Worm (Caenorhabditis elegans) whole organism, midembryonic: ENCODE measurements around the gene F49C5.5.
"Not testable (repeated sequence)": the region's sequence is repeated elsewhere in the genome, so short reads cannot be mapped to it uniquely, and the experiment has no call there.

Experiments
- T22C8.4 ChIP-seq: fragments of 200-800 bp; sonication (Bioruptor generic); IDR thresholded peaks from 2 replicates; pipeline ENCODE4 v1.3.6; 2022; ENCODE audit warnings: missing genetic modification characterization, missing compliant biosample characterization
- cog-1 ChIP-seq: sonication (generic microtip); optimal IDR thresholded peaks from 2 replicates; lab custom pipeline; 2016; ENCODE audit warnings: missing genetic modification characterization, missing compliant biosample characterization
- flt-1 ChIP-seq: fragments of 200-800 bp; sonication (Bioruptor generic); IDR thresholded peaks from 2 replicates; pipeline ENCODE4 v1.3.6; 2022; ENCODE audit warnings: missing genetic modification characterization, missing compliant biosample characterization
- klf-2 ChIP-seq: fragments of 200-800 bp; sonication (Bioruptor generic); conservative IDR thresholded peaks from 2 replicates; pipeline ENCODE4 v1.3.6; 2022; ENCODE audit warnings: missing genetic modification reagents, missing genetic modification characterization, missing compliant biosample characterization
- med-1 ChIP-seq: sonication (generic microtip); optimal IDR thresholded peaks from 2 replicates; lab custom pipeline; 2017; ENCODE audit warnings: missing genetic modification characterization, mild to moderate bottlenecking, missing compliant biosample characterization, antibody characterized with exemption, missing genetic modification reagents; ENCODE audit not compliant: insufficient read depth
- ref-1 ChIP-seq: fragments of 200-800 bp; sonication (Bioruptor generic); conservative IDR thresholded peaks from 2 replicates; pipeline ENCODE4 v1.3.6; 2022; ENCODE audit warnings: missing genetic modification reagents, missing genetic modification characterization, missing compliant biosample characterization
- tab-1 ChIP-seq: fragments of 200-800 bp; sonication (Bioruptor generic); IDR thresholded peaks from 2 replicates; pipeline ENCODE4 v1.3.6; 2022; ENCODE audit warnings: missing genetic modification characterization, missing compliant biosample characterization
- ztf-23 ChIP-seq: fragments of 200-800 bp; sonication (Bioruptor generic); IDR thresholded peaks from 2 replicates; pipeline ENCODE4 v1.3.6; 2022; ENCODE audit warnings: missing genetic modification reagents, missing genetic modification characterization, missing compliant biosample characterization
- ztf-29 ChIP-seq: fragments of 200-800 bp; sonication (Bioruptor generic); IDR thresholded peaks from 2 replicates; pipeline ENCODE4 v1.3.6; 2022; ENCODE audit warnings: missing genetic modification reagents, missing genetic modification characterization, missing compliant biosample characterization

The F49C5.5 gene

ce11 chrII:12550940-12551339, 4.6 kb upstream of the F49C5.5 start:
- TF ChIP-seq klf-2 (no peak), ztf-29 (GFP tag; lab: Robert Waterston, UW) (no peak), cog-1 (tag; lab: Kevin White, UChicago) (no peak), flt-1 (GFP tag; lab: Robert Waterston, UW) (no peak), T22C8.4 (no peak)

ce11 chrII:12549613-12550012, 3.3 kb upstream of the F49C5.5 start:
- no peak for TF ChIP-seq med-1 (GFP tag; lab: Kevin White, UChicago)
- TF ChIP-seq ztf-23 (GFP tag; lab: Robert Waterston, UW), result no peak
- TF ChIP-seq flt-1 (GFP tag; lab: Robert Waterston, UW), result no peak
- no peak for TF ChIP-seq T22C8.4
- no peak for TF ChIP-seq klf-2
- TF ChIP-seq tab-1 (GFP tag; lab: Robert Waterston, UW), result no peak
- TF ChIP-seq ztf-29 (GFP tag; lab: Robert Waterston, UW), result no peak
- no peak for TF ChIP-seq ref-1
- TF ChIP-seq cog-1 (tag; lab: Kevin White, UChicago), result no peak

ce11 chrII:12547547-12547946, 1.2 kb upstream of the F49C5.5 start, which contains the start of gene F49C5.16:
TSS of gene F49C5.16 (plus strand) at chrII:12547847.
- TF ChIP-seq ref-1 (no peak), med-1 (GFP tag; lab: Kevin White, UChicago) (no peak), flt-1 (GFP tag; lab: Robert Waterston, UW) (no peak), klf-2 (no peak), ztf-29 (GFP tag; lab: Robert Waterston, UW) (no peak), T22C8.4 (no peak), ztf-23 (GFP tag; lab: Robert Waterston, UW) (no peak), cog-1 (tag; lab: Kevin White, UChicago) (no peak), tab-1 (GFP tag; lab: Robert Waterston, UW) (no peak)

- no peak for TF ChIP-seq ztf-29 (GFP tag; lab: Robert Waterston, UW)
- TF ChIP-seq cog-1 (tag; lab: Kevin White, UChicago), result no peak
- TF ChIP-seq med-1 (GFP tag; lab: Kevin White, UChicago), result no peak
- no peak for TF ChIP-seq ref-1
- TF ChIP-seq flt-1 (GFP tag; lab: Robert Waterston, UW), result no peak
- no peak for TF ChIP-seq tab-1 (GFP tag; lab: Robert Waterston, UW)
- no peak for TF ChIP-seq T22C8.4
- no peak for TF ChIP-seq ztf-23 (GFP tag; lab: Robert Waterston, UW)
These were observed 1.8 kb downstream of the F49C5.5 start, which contains the start of gene F49C5.9 for ce11 chrII:12544533-12544932. TSS of gene F49C5.9 (minus strand) at chrII:12544633.

- TF ChIP-seq cog-1 (tag; lab: Kevin White, UChicago), result no peak
- no peak for TF ChIP-seq T22C8.4
- no peak for TF ChIP-seq ztf-29 (GFP tag; lab: Robert Waterston, UW)
- TF ChIP-seq ztf-23 (GFP tag; lab: Robert Waterston, UW), result no peak
- TF ChIP-seq tab-1 (GFP tag; lab: Robert Waterston, UW), result no peak
- no peak for TF ChIP-seq klf-2
- no peak for TF ChIP-seq med-1 (GFP tag; lab: Kevin White, UChicago)
- TF ChIP-seq flt-1 (GFP tag; lab: Robert Waterston, UW), result no peak
- TF ChIP-seq ref-1, result no peak
These were observed 3.7 kb downstream of the F49C5.5 start for ce11 chrII:12542594-12542997.

ce11 chrII:12539395-12539794, 6.9 kb downstream of the F49C5.5 start:
- no peak for TF ChIP-seq flt-1 (GFP tag; lab: Robert Waterston, UW)
- TF ChIP-seq ztf-23 (GFP tag; lab: Robert Waterston, UW), result no peak

ce11 chrII:12536203-12536602, 10.1 kb downstream of the F49C5.5 start, which contains the start of gene F49C5.3:
TSS of gene F49C5.3 (plus strand) at chrII:12536503.
- not testable (repeated sequence) for TF ChIP-seq med-1 (GFP tag; lab: Kevin White, UChicago); ztf-23 (GFP tag; lab: Robert Waterston, UW); cog-1 (tag; lab: Kevin White, UChicago)

- no peak for TF ChIP-seq ztf-23 (GFP tag; lab: Robert Waterston, UW)
- no peak for TF ChIP-seq klf-2
- TF ChIP-seq ztf-29 (GFP tag; lab: Robert Waterston, UW), result no peak
These were observed 11.0 kb downstream of the F49C5.5 start, which contains the start of gene nimk-1 for ce11 chrII:12535297-12535803. TSS of gene nimk-1 (plus strand) at chrII:12535753.

- TF ChIP-seq med-1 (GFP tag; lab: Kevin White, UChicago) (no peak), flt-1 (GFP tag; lab: Robert Waterston, UW) (no peak), ztf-29 (GFP tag; lab: Robert Waterston, UW) (no peak), tab-1 (GFP tag; lab: Robert Waterston, UW) (no peak), ztf-23 (GFP tag; lab: Robert Waterston, UW) (no peak), cog-1 (tag; lab: Kevin White, UChicago) (no peak), ref-1 (no peak), T22C8.4 (no peak), klf-2 (no peak)
These were observed 15.4 kb downstream of the F49C5.5 start, which contains the start of gene srx-120 for ce11 chrII:12530958-12531357. TSS of gene srx-120 (plus strand) at chrII:12531258.

- TF ChIP-seq flt-1 (GFP tag; lab: Robert Waterston, UW) (no peak), ref-1 (no peak), T22C8.4 (no peak), ztf-23 (GFP tag; lab: Robert Waterston, UW) (no peak), klf-2 (no peak), ztf-29 (GFP tag; lab: Robert Waterston, UW) (no peak), med-1 (GFP tag; lab: Kevin White, UChicago) (no peak), cog-1 (tag; lab: Kevin White, UChicago) (no peak), tab-1 (GFP tag; lab: Robert Waterston, UW) (no peak)
These were observed 18.4 kb downstream of the F49C5.5 start, which contains the start of gene srx-119 for ce11 chrII:12527947-12528346. TSS of gene srx-119 (plus strand) at chrII:12528247.
